Worm (Caenorhabditis elegans) whole organism, early embryonic: ENCODE measurements around the gene ZC168.2.
"Not testable (repeated sequence)": the region's sequence is repeated elsewhere in the genome, so short reads cannot be mapped to it uniquely, and the experiment has no call there.

Experiments
- B0310.2 ChIP-seq: sonication (generic microtip); optimal IDR thresholded peaks from 2 replicates; lab custom pipeline; 2016; ENCODE audit warnings: mild to moderate bottlenecking, missing genetic modification characterization, missing compliant biosample characterization
- F13C5.2 ChIP-seq: sonication (generic microtip); optimal IDR thresholded peaks from 2 replicates; lab custom pipeline; 2017; ENCODE audit warnings: mild to moderate bottlenecking, missing genetic modification characterization, inconsistent platforms, missing compliant biosample characterization
- aly-1 ChIP-seq: sonication (generic microtip); optimal IDR thresholded peaks from 2 replicates; lab custom pipeline; 2016; ENCODE audit warnings: missing genetic modification characterization, missing compliant biosample characterization
- ama-1 ChIP-seq: fragments of 150-350 bp; optimal IDR thresholded peaks from 2 replicates; lab custom pipeline; 2014
- ceh-13 ChIP-seq: fragments of 200-800 bp; sonication (Bioruptor generic); optimal IDR thresholded peaks from 2 replicates; lab custom pipeline; 2018; ENCODE audit warnings: mild to moderate bottlenecking, missing genetic modification characterization, missing compliant biosample characterization
- ceh-36 ChIP-seq: sonication (generic microtip); optimal IDR thresholded peaks from 2 replicates; lab custom pipeline; 2016; ENCODE audit warnings: missing genetic modification characterization, inconsistent platforms, missing compliant biosample characterization
- ets-7 ChIP-seq: sonication (generic microtip); optimal IDR thresholded peaks from 2 replicates; lab custom pipeline; 2016; ENCODE audit warnings: missing genotype, missing genetic modification characterization, missing compliant biosample characterization
- flt-1 ChIP-seq: fragments of 200-800 bp; sonication (Bioruptor generic); IDR thresholded peaks from 2 replicates; pipeline ENCODE4 v1.3.6; 2022; ENCODE audit warnings: missing genetic modification characterization, missing compliant biosample characterization
- hmbx-1 ChIP-seq: sonication (generic microtip); optimal IDR thresholded peaks from 2 replicates; lab custom pipeline; 2016; ENCODE audit warnings: mild to moderate bottlenecking, missing genetic modification characterization, missing compliant biosample characterization
- hmg-4 ChIP-seq: fragments of 200-800 bp; sonication (Bioruptor generic); optimal IDR thresholded peaks from 2 replicates; lab custom pipeline; 2018; ENCODE audit warnings: mild to moderate bottlenecking, missing genetic modification characterization, missing compliant biosample characterization
- hnd-1 ChIP-seq: sonication (generic microtip); optimal IDR thresholded peaks from 2 replicates; lab custom pipeline; 2016; ENCODE audit warnings: missing genetic modification characterization, missing compliant biosample characterization
- pes-1 ChIP-seq: fragments of 200-800 bp; sonication (Bioruptor generic); IDR thresholded peaks from 2 replicates; pipeline ENCODE4 v1.3.6; 2022; ENCODE audit warnings: missing genetic modification reagents, missing genetic modification characterization, missing compliant biosample characterization
- scrt-1 ChIP-seq: fragments of 200-800 bp; sonication (Bioruptor generic); IDR thresholded peaks from 2 replicates; pipeline ENCODE4 v1.3.6; 2022; ENCODE audit warnings: missing genetic modification characterization, missing compliant biosample characterization
- sea-1 ChIP-seq: fragments of 200-800 bp; sonication (Bioruptor generic); conservative IDR thresholded peaks from 2 replicates; pipeline ENCODE4 v1.3.6; 2022; ENCODE audit warnings: missing genetic modification characterization, missing compliant biosample characterization
- tbx-11 ChIP-seq: fragments of 200-800 bp; sonication (Bioruptor generic); IDR thresholded peaks from 2 replicates; pipeline ENCODE4 v1.3.6; 2022; ENCODE audit warnings: missing genetic modification characterization, missing compliant biosample characterization
- tbx-37 ChIP-seq: fragments of 200-800 bp; sonication (Bioruptor generic); conservative IDR thresholded peaks from 2 replicates; pipeline ENCODE4 v1.3.6; 2022; ENCODE audit warnings: missing genetic modification reagents, missing genetic modification characterization, missing compliant biosample characterization
- tra-4 ChIP-seq: sonication (generic microtip); optimal IDR thresholded peaks from 2 replicates; lab custom pipeline; 2017; ENCODE audit warnings: missing genetic modification characterization, missing compliant biosample characterization

ZC168.2 gene

ce11 chrIV:10727734-10728133 is at the start of gene ZC168.2:
Gene ZC168.2 (plus strand): TSS chrIV:10728034.
- TF ChIP-seq sea-1 (GFP tag; lab: Robert Waterston, UW) (no peak), tbx-11 (GFP tag; lab: Robert Waterston, UW) (no peak), ama-1 (lab: Kevin White, UChicago) (no peak), scrt-1 (GFP tag; lab: Robert Waterston, UW) (no peak), flt-1 (GFP tag; lab: Robert Waterston, UW) (no peak), tbx-37 (GFP tag; lab: Robert Waterston, UW) (no peak), ceh-13 (GFP tag; lab: Kevin White, UChicago) (no peak), pes-1 (GFP tag; lab: Robert Waterston, UW) (no peak), aly-1 (no peak), hnd-1 (tag; lab: Kevin White, UChicago) (no peak), F13C5.2 (no peak), hmbx-1 (no peak), B0310.2 (tag; lab: Kevin White, UChicago) (no peak), hmg-4 (GFP tag; lab: Kevin White, UChicago) (no peak), ets-7 (no peak), tra-4 (tag; lab: Kevin White, UChicago) (no peak), ceh-36 (tag; lab: Kevin White, UChicago) (no peak)

DNA sequence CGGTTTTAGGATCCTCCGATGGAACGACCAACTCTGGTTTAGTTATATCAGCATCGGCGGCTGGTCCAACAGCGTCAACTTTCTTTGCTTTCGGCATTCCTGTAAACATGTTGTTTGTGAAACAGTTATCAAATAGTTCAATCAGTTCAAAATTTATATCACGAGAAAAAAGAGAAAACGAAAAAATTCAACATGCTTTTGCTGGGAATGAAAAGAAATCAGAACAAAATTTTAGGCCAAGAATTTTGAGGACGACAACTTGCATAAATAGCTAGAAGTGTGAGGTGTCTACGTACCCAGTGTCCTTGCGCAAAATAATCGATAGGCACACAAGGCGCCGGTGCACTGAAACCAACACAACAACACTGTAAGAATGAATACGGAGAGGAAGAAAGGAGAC is 47.5 kb upstream of the ZC168.2 start, which contains the start of gene K08C7.4:
K08C7.4 (minus strand) TSS at position 101 of the 400 bp plus-strand sequence.
- TF ChIP-seq hmg-4 (GFP tag; lab: Kevin White, UChicago) (no peak), hmbx-1 (no peak), ceh-36 (tag; lab: Kevin White, UChicago) (no peak), flt-1 (GFP tag; lab: Robert Waterston, UW) (no peak), tra-4 (tag; lab: Kevin White, UChicago) (no peak)

DNA sequence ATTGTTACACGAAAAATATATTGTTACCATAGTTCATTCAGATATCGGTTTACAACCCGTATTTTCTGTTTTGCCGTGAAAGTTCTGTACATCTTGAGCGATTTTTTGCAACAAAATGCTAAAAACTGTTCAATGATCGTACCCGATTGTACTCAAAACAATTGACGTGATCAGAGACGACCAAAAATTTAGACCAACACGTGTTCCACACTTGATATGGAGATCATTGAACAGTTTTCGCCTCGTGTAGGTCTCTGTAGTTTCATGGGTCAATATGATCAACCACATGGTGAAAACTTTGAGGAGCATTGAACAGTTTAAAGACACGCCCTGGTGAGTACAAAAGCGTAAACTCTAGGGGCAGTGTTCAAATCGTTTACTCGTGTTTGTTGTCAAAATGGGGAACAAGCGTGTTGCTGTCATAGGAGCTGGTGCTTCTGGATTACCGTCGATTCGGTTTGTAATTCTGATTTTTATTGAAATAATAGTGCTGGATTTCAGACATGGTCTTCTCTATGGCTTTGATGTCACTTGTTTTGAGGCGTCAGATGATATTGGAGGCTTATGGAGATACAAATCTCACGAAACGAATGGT is 45.6 kb upstream of the ZC168.2 start, which contains the start of gene fmo-2:
fmo-2 (plus strand) TSS at position 370 of the 595 bp plus-strand sequence.
- TF ChIP-seq tra-4 (tag; lab: Kevin White, UChicago) (no peak), tbx-37 (GFP tag; lab: Robert Waterston, UW) (no peak), sea-1 (GFP tag; lab: Robert Waterston, UW) (no peak), pes-1 (GFP tag; lab: Robert Waterston, UW) (no peak), ceh-13 (GFP tag; lab: Kevin White, UChicago) (no peak), scrt-1 (GFP tag; lab: Robert Waterston, UW) (no peak), F13C5.2 (no peak), tbx-11 (GFP tag; lab: Robert Waterston, UW) (no peak)

- TF ChIP-seq tbx-37 (GFP tag; lab: Robert Waterston, UW) (no peak), flt-1 (GFP tag; lab: Robert Waterston, UW) (no peak), hmg-4 (GFP tag; lab: Kevin White, UChicago) (no peak), ama-1 (lab: Kevin White, UChicago) (no peak), ets-7 (no peak), aly-1 (no peak), tra-4 (tag; lab: Kevin White, UChicago) (no peak), hnd-1 (tag; lab: Kevin White, UChicago) (no peak), sea-1 (GFP tag; lab: Robert Waterston, UW) (no peak), tbx-11 (GFP tag; lab: Robert Waterston, UW) (no peak)
Measured at ce11 chrIV:10685758-10686157, 42.1 kb upstream of the ZC168.2 start, which contains the start of the genes K08C7.6 and R102.1. Gene K08C7.6 (minus strand): TSS chrIV:10685858. Gene R102.1 (plus strand): TSS chrIV:10686048.

ce11 chrIV:10687307-10687706 is 40.5 kb upstream of the ZC168.2 start, which contains the start of gene R102.2:
Gene R102.2 (plus strand): TSS chrIV:10687607.
- not testable (repeated sequence) for TF ChIP-seq ceh-36 (tag; lab: Kevin White, UChicago); tbx-37 (GFP tag; lab: Robert Waterston, UW); F13C5.2

DNA sequence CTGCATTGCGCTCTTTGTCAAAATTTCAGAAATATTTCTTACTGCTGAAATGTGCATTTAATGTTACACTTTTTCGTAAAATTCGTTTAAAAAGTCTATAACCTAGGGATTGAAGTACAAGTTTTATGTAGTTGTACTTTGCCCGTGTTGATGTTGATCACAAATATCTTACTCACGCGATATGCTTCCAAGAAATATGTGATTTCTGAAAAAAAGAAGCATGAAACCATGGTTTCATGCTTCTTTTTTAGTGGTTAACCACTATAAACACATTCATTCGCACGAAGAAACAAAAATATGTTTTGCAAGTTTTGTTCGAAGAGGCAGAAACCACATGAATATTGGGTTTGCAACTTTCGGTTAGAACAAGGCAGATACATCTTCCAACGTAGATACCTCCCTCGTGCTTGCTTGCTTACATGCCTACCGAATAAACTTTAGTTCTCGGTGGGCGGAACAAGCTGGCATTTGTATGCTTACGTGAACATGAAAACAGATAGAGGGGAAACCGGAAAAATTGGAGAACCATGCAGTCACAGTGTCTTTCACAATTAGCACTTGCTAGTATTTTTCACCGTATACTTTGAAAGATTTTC is 38.8 kb upstream of the ZC168.2 start, which contains the start of gene R102.3:
R102.3 (plus strand) TSS at position 546 of the 596 bp plus-strand sequence.
- TF ChIP-seq flt-1 (GFP tag; lab: Robert Waterston, UW): no peak
- TF ChIP-seq ets-7: no peak
- TF ChIP-seq F13C5.2: no peak
- no peak for TF ChIP-seq pes-1 (GFP tag; lab: Robert Waterston, UW)
- TF ChIP-seq B0310.2 (tag; lab: Kevin White, UChicago): no peak
- TF ChIP-seq tra-4 (tag; lab: Kevin White, UChicago): no peak

- no peak for TF ChIP-seq hnd-1 (tag; lab: Kevin White, UChicago)
- TF ChIP-seq F13C5.2: no peak
- TF ChIP-seq scrt-1 (GFP tag; lab: Robert Waterston, UW): no peak
- TF ChIP-seq flt-1 (GFP tag; lab: Robert Waterston, UW): no peak
- no peak for TF ChIP-seq tbx-11 (GFP tag; lab: Robert Waterston, UW)
- no peak for TF ChIP-seq tra-4 (tag; lab: Kevin White, UChicago)
- TF ChIP-seq aly-1: no peak
- no peak for TF ChIP-seq ets-7
- no peak for TF ChIP-seq ama-1 (lab: Kevin White, UChicago)
- TF ChIP-seq hmbx-1: no peak
- TF ChIP-seq sea-1 (GFP tag; lab: Robert Waterston, UW): no peak
- no peak for TF ChIP-seq hmg-4 (GFP tag; lab: Kevin White, UChicago)
- TF ChIP-seq tbx-37 (GFP tag; lab: Robert Waterston, UW): no peak
Measured at ce11 chrIV:10690139-10690538, 37.7 kb upstream of the ZC168.2 start, which contains the start of gene R102.8. Gene R102.8 (minus strand): TSS chrIV:10690239.
